Fruit fly (Drosophila melanogaster) whole organism, adult: ENCODE measurements around the gene Cadps.
A peak's percentile ranks its signal among the peaks of the same experiment; 100 is the strongest.

Source experiments
- CG11617 ChIP-seq: fragments of 200-800 bp; sonication (Bioruptor generic); optimal IDR thresholded peaks from 2 replicates; lab custom pipeline; 2017; ENCODE audit warnings: mild to moderate bottlenecking, missing biosample characterization, missing genetic modification reagents, missing genetic modification characterization
- CG12768 ChIP-seq: fragments of 200-800 bp; sonication (Bioruptor generic); optimal IDR thresholded peaks from 2 replicates; lab custom pipeline; 2017; ENCODE audit warnings: missing biosample characterization, missing genetic modification characterization, mild to moderate bottlenecking, moderate library complexity, missing genetic modification reagents
- CG14711 ChIP-seq: fragments of 200-800 bp; sonication (Bioruptor generic); optimal IDR thresholded peaks from 2 replicates; lab custom pipeline; 2018; ENCODE audit warnings: missing biosample characterization, mild to moderate bottlenecking, missing genetic modification characterization, moderate library complexity
- CG1620 ChIP-seq: fragments of 200-800 bp; sonication (Bioruptor generic); optimal IDR thresholded peaks from 2 replicates; lab custom pipeline; 2016; ENCODE audit warnings: missing biosample characterization, missing genetic modification characterization
- CG33017 ChIP-seq: fragments of 200-800 bp; sonication (Bioruptor generic); optimal IDR thresholded peaks from 2 replicates; lab custom pipeline; 2018; ENCODE audit warnings: missing biosample characterization, mild to moderate bottlenecking, missing genetic modification characterization, moderate library complexity
- CG5204 ChIP-seq: fragments of 200-800 bp; sonication (Bioruptor generic); optimal IDR thresholded peaks from 2 replicates; lab custom pipeline; 2016; ENCODE audit warnings: missing biosample characterization, missing genetic modification characterization
- CG7045 ChIP-seq: fragments of 200-800 bp; sonication (Bioruptor generic); optimal IDR thresholded peaks from 2 replicates; lab custom pipeline; 2017; ENCODE audit warnings: missing biosample characterization, mild to moderate bottlenecking, missing genetic modification characterization
- CG7101 ChIP-seq: fragments of 200-800 bp; sonication (Bioruptor generic); optimal IDR thresholded peaks from 2 replicates; lab custom pipeline; 2018; ENCODE audit warnings: missing biosample characterization, mild to moderate bottlenecking, missing genetic modification characterization, moderate library complexity
- Clk ChIP-seq: fragments of 200-800 bp; sonication (Bioruptor generic); optimal IDR thresholded peaks from 2 replicates; lab custom pipeline; 2017; ENCODE audit warnings: missing biosample characterization, missing genetic modification characterization
- Crg-1 ChIP-seq: fragments of 200-800 bp; sonication (Bioruptor generic); optimal IDR thresholded peaks from 2 replicates; lab custom pipeline; 2016; ENCODE audit warnings: missing biosample characterization, missing genetic modification characterization
- Hr96 ChIP-seq: fragments of 200-800 bp; sonication (Bioruptor generic); optimal IDR thresholded peaks from 2 replicates; lab custom pipeline; 2016; ENCODE audit warnings: missing biosample characterization, missing genetic modification characterization
- Mnt ChIP-seq: fragments of 200-800 bp; sonication (Bioruptor generic); optimal IDR thresholded peaks from 2 replicates; lab custom pipeline; 2016; ENCODE audit warnings: missing biosample characterization, mild to moderate bottlenecking, missing genetic modification characterization
- bab1 ChIP-seq: fragments of 200-800 bp; sonication (Bioruptor generic); optimal IDR thresholded peaks from 3 replicates; lab custom pipeline; 2019; ENCODE audit warnings: missing biosample characterization, mild to moderate bottlenecking, missing genetic modification characterization, moderate library complexity
- cic ChIP-seq: fragments of 200-800 bp; sonication (Bioruptor generic); optimal IDR thresholded peaks from 2 replicates; lab custom pipeline; 2017; ENCODE audit warnings: missing biosample characterization, mild to moderate bottlenecking, missing genetic modification characterization, moderate library complexity
- cnc ChIP-seq, 2 experiments: fragments of >200 bp; optimal IDR thresholded peaks; 2 replicates each; lab custom pipeline; 2017
- kay ChIP-seq: fragments of 200-800 bp; sonication (Bioruptor generic); peaks from one replicate; lab custom pipeline; 2016; ENCODE audit warnings: missing biosample characterization, missing genetic modification characterization, borderline replicate concordance
- ovo ChIP-seq: fragments of 200-800 bp; sonication (Bioruptor generic); optimal IDR thresholded peaks from 2 replicates; lab custom pipeline; 2016; ENCODE audit warnings: missing biosample characterization, missing genetic modification characterization
- pad ChIP-seq: fragments of 200-800 bp; sonication (Bioruptor generic); optimal IDR thresholded peaks from 3 replicates; lab custom pipeline; 2017; ENCODE audit warnings: missing biosample characterization, missing genetic modification characterization, mild to moderate bottlenecking, moderate library complexity, missing genetic modification reagents
- tj ChIP-seq: fragments of 200-800 bp; sonication (Bioruptor generic); optimal IDR thresholded peaks from 3 replicates; lab custom pipeline; 2017; ENCODE audit warnings: missing biosample characterization, mild to moderate bottlenecking, missing genetic modification characterization, moderate library complexity
- toe ChIP-seq: fragments of 200-800 bp; sonication (Bioruptor generic); optimal IDR thresholded peaks from 2 replicates; lab custom pipeline; 2016; ENCODE audit warnings: missing biosample characterization, missing genetic modification characterization

The Cadps gene

dm6 chr4:1198599-1198998 is 32.0 kb upstream of the Cadps start, which contains the start of gene Mitf:
Gene Mitf (plus strand): TSS chr4:1198852.
- TF ChIP-seq CG33017 (tag; lab: Kevin White, UChicago): no peak
- TF ChIP-seq cnc (optimal IDR thresholded peaks at IDR 0.05; lab: Kevin White, UChicago): no peak
- no peak for TF ChIP-seq CG11617 (GFP tag; lab: Kevin White, UChicago)
- TF ChIP-seq CG1620: peak; percentile 5
- no peak for TF ChIP-seq cic (GFP tag; lab: Kevin White, UChicago)
- TF ChIP-seq bab1 (GFP tag; lab: Kevin White, UChicago): no peak
- no peak for TF ChIP-seq Crg-1
- TF ChIP-seq tj: no peak

- TF ChIP-seq cic (GFP tag; lab: Kevin White, UChicago): peak; percentile 26
- no peak for TF ChIP-seq CG14711 (tag; lab: Kevin White, UChicago)
- TF ChIP-seq CG1620: no peak
- TF ChIP-seq pad (GFP tag; lab: Kevin White, UChicago): no peak
- no peak for TF ChIP-seq toe (GFP tag; lab: Kevin White, UChicago)
- TF ChIP-seq CG7045 (GFP tag; lab: Kevin White, UChicago): no peak
- TF ChIP-seq Hr96 (GFP tag; lab: Kevin White, UChicago): no peak
- TF ChIP-seq bab1 (GFP tag; lab: Kevin White, UChicago): no peak
- peak; percentile 96 for TF ChIP-seq kay (GFP tag; lab: Kevin White, UChicago)
- TF ChIP-seq cnc (optimal IDR thresholded peaks at IDR 0.05; lab: Kevin White, UChicago): no peak
- no peak for TF ChIP-seq CG33017 (tag; lab: Kevin White, UChicago)
- no peak for TF ChIP-seq CG7101 (tag; lab: Kevin White, UChicago)
- TF ChIP-seq Clk (GFP tag; lab: Kevin White, UChicago): no peak
- no peak for TF ChIP-seq CG12768 (GFP tag; lab: Kevin White, UChicago)
These were observed 31.5 kb upstream of the Cadps start for dm6 chr4:1199178-1199577.

- TF ChIP-seq CG14711 (tag; lab: Kevin White, UChicago) (peak; percentile 53), Crg-1 (no peak)
These were observed 11.8 kb upstream of the Cadps start for dm6 chr4:1218723-1219398.

dm6 chr4:1224232-1224631 is 6.4 kb upstream of the Cadps start:
- peak; percentile 93 for TF ChIP-seq kay (GFP tag; lab: Kevin White, UChicago)
- TF ChIP-seq cic (GFP tag; lab: Kevin White, UChicago): no peak

- TF ChIP-seq Clk (GFP tag; lab: Kevin White, UChicago) (no peak), kay (GFP tag; lab: Kevin White, UChicago) (peak; percentile 95)
These were observed 5.5 kb upstream of the Cadps start for dm6 chr4:1225185-1225584.

- TF ChIP-seq kay (GFP tag; lab: Kevin White, UChicago) (peak; percentile 69), CG7101 (tag; lab: Kevin White, UChicago) (no peak)
These were observed 1.1 kb downstream of the Cadps start for dm6 chr4:1231648-1232286.

dm6 chr4:1233351-1233750 is 2.7 kb downstream of the Cadps start:
- TF ChIP-seq Hr96 (GFP tag; lab: Kevin White, UChicago): no peak
- TF ChIP-seq Clk (GFP tag; lab: Kevin White, UChicago): no peak
- no peak for TF ChIP-seq Mnt (GFP tag; lab: Kevin White, UChicago)
- no peak for TF ChIP-seq pad (GFP tag; lab: Kevin White, UChicago)
- TF ChIP-seq CG33017 (tag; lab: Kevin White, UChicago): no peak
- TF ChIP-seq CG7101 (tag; lab: Kevin White, UChicago): no peak
- no peak for TF ChIP-seq cnc (optimal IDR thresholded peaks at IDR 0.05; lab: Kevin White, UChicago)
- no peak for TF ChIP-seq CG5204 (GFP tag; lab: Kevin White, UChicago)
- no peak for TF ChIP-seq CG7045 (GFP tag; lab: Kevin White, UChicago)
- no peak for TF ChIP-seq ovo
- no peak for TF ChIP-seq CG11617 (GFP tag; lab: Kevin White, UChicago)
- no peak for TF ChIP-seq CG1620
- no peak for TF ChIP-seq kay (GFP tag; lab: Kevin White, UChicago)
- no peak for TF ChIP-seq CG12768 (GFP tag; lab: Kevin White, UChicago)

- TF ChIP-seq CG12768 (GFP tag; lab: Kevin White, UChicago): no peak
- TF ChIP-seq Crg-1: no peak
- TF ChIP-seq CG7045 (GFP tag; lab: Kevin White, UChicago): no peak
- no peak for TF ChIP-seq Clk (GFP tag; lab: Kevin White, UChicago)
- TF ChIP-seq tj: no peak
- TF ChIP-seq CG14711 (tag; lab: Kevin White, UChicago): no peak
- TF ChIP-seq ovo: no peak
- no peak for TF ChIP-seq kay (GFP tag; lab: Kevin White, UChicago)
- TF ChIP-seq CG33017 (tag; lab: Kevin White, UChicago): no peak
- TF ChIP-seq CG11617 (GFP tag; lab: Kevin White, UChicago): no peak
These were observed 4.1 kb downstream of the Cadps start for dm6 chr4:1234749-1235148.
